Fruit fly (Drosophila melanogaster): ENCODE results near the gene ex.

ex gene

dm6 chr2L:468745-469358 lies 37.8 kb downstream of the ex start (continued):
- TF ChIP-seq sim (GFP tag; IDR thresholded peaks at IDR 0.05) (peak; percentile 49; the same call in 1 of the 2 replicates), chif (GFP tag; optimal IDR thresholded peaks at IDR 0.05) (peak; percentile 63 to 70), phol (tag; optimal IDR thresholded peaks at IDR 0.05) (peak; percentile 80), CG31224 (GFP tag; IDR thresholded peaks at IDR 0.05) (peak; percentile 39), HLHmδ (GFP tag; optimal IDR thresholded peaks at IDR 0.05) (no peak), CkIIα-i1 (GFP tag; IDR thresholded peaks at IDR 0.05) (no peak), inv (GFP tag; IDR thresholded peaks at IDR 0.05; ENCODE audit: partially characterized antibody) (no peak), Sry-β (GFP tag; optimal IDR thresholded peaks at IDR 0.05) (no peak), CG3838 (GFP tag; optimal IDR thresholded peaks at IDR 0.05) (no peak), Six4 (GFP tag; optimal IDR thresholded peaks at IDR 0.05) (peak; percentile 56), HLH4C (GFP tag; IDR thresholded peaks at IDR 0.05; ENCODE audit: partially characterized antibody) (no peak), Ada2b (GFP tag; IDR thresholded peaks at IDR 0.05) (peak; percentile 52; the same call in 1 of the 2 replicates), CG3065 (GFP tag; optimal IDR thresholded peaks at IDR 0.05) (no peak), CG17568 (GFP tag; optimal IDR thresholded peaks at IDR 0.05) (peak; percentile 61), CG33213 (GFP tag; optimal IDR thresholded peaks at IDR 0.05) (peak; percentile 52), CG1024 (GFP tag; IDR thresholded peaks at IDR 0.05) (no peak), exex (tag; optimal IDR thresholded peaks at IDR 0.05) (peak; percentile 74), CG13424 (tag; optimal IDR thresholded peaks at IDR 0.05) (peak; percentile 62), amos (GFP tag; IDR thresholded peaks at IDR 0.05; ENCODE audit: partially characterized antibody) (no peak), CG9609 (GFP tag; optimal IDR thresholded peaks at IDR 0.05) (peak; percentile 64), Dek (tag; optimal IDR thresholded peaks at IDR 0.05) (peak; percentile 65), stwl (tag; optimal IDR thresholded peaks at IDR 0.05) (no peak), Hr51 (GFP tag; optimal IDR thresholded peaks at IDR 0.05) (peak; percentile 39 to 82), CG31365 (tag; optimal IDR thresholded peaks at IDR 0.05) (peak; percentile 25), hth (optimal IDR thresholded peaks at IDR 0.05) (no peak), CG15479 (GFP tag; optimal IDR thresholded peaks at IDR 0.05) (no peak), pum (GFP tag; optimal IDR thresholded peaks at IDR 0.05) (peak; percentile 64), CG16815 (GFP tag; optimal IDR thresholded peaks at IDR 0.05) (peak; percentile 36), CG3407 (GFP tag; optimal IDR thresholded peaks at IDR 0.05) (peak; percentile 67), Hey (tag; optimal IDR thresholded peaks at IDR 0.05) (no peak), toy (GFP tag; IDR thresholded peaks at IDR 0.05) (0 out of 2 replicates have a peak, but pooled peaks have one; percentile 25), CG13287 (GFP tag; IDR thresholded peaks at IDR 0.05; ENCODE audit: partially characterized antibody) (no peak; the same call in 1 of the 2 replicates), CG3847 (GFP tag; IDR thresholded peaks at IDR 0.05) (peak; percentile 46; the same call in 1 of the 2 replicates), wek (GFP tag; optimal IDR thresholded peaks at IDR 0.05) (peak; percentile 33), Mes4 (GFP tag; optimal IDR thresholded peaks at IDR 0.05) (peak; percentile 67), sens-2 (GFP tag; IDR thresholded peaks at IDR 0.05) (peak; percentile 65; the same call in 1 of the 2 replicates), Camta (GFP tag; optimal IDR thresholded peaks at IDR 0.05) (peak; percentile 66), caup (GFP tag; optimal IDR thresholded peaks at IDR 0.05; ENCODE audit: severe bottlenecking) (peak; percentile 50), CG34376 (GFP tag; optimal IDR thresholded peaks at IDR 0.05) (peak; percentile 65), Med (GFP tag) (peak; percentile 94), Xbp1 (GFP tag; optimal IDR thresholded peaks at IDR 0.05) (peak; percentile 72), eve (GFP tag; optimal IDR thresholded peaks at IDR 0.05) (no peak), kay (GFP tag; optimal IDR thresholded peaks at IDR 0.05) (no peak), nerfin-2 (GFP tag; IDR thresholded peaks at IDR 0.05; ENCODE audit: partially characterized antibody) (no peak), cas (GFP tag; IDR thresholded peaks at IDR 0.05) (no peak), Dp (GFP tag; optimal IDR thresholded peaks at IDR 0.05) (no peak), CG15073 (GFP tag; optimal IDR thresholded peaks at IDR 0.05) (no peak), Eip74EF (GFP tag; optimal IDR thresholded peaks at IDR 0.05) (peak in 1 of 2 experiments; percentile 65), Optix (GFP tag; IDR thresholded peaks at IDR 0.05) (peak; percentile 72)
